Worm (Caenorhabditis elegans) whole organism, L3 larva: ENCODE measurements around the gene cyp-35C1.
A peak's percentile ranks its signal among the peaks of the same experiment; 100 is the strongest.

Experiments used
- R02D3.7 ChIP-seq: fragments of 150-350 bp; optimal IDR thresholded peaks from 2 replicates; lab custom pipeline; 2014; ENCODE audit warnings: missing biosample characterization, missing genetic modification characterization
- aly-2 ChIP-seq: fragments of 150-350 bp; optimal IDR thresholded peaks from 2 replicates; lab custom pipeline; 2014; ENCODE audit warnings: missing biosample characterization, missing genetic modification characterization
- ama-1 ChIP-seq: fragments of 150-350 bp; optimal IDR thresholded peaks from 2 replicates; lab custom pipeline; 2018
- ceh-82 ChIP-seq: fragments of 150-350 bp; optimal IDR thresholded peaks from 2 replicates; lab custom pipeline; 2014; ENCODE audit warnings: missing biosample characterization, missing genetic modification characterization
- daf-12 ChIP-seq: fragments of 150-350 bp; optimal IDR thresholded peaks from 2 replicates; lab custom pipeline; 2014; ENCODE audit warnings: missing biosample characterization, missing genetic modification reagents, missing genetic modification characterization
- egl-27 ChIP-seq: sonication (generic microtip); optimal IDR thresholded peaks from 4 replicates; lab custom pipeline; 2017; ENCODE audit warnings: missing biosample characterization, missing genetic modification reagents, missing genetic modification characterization
- nhr-11 ChIP-seq: fragments of 150-350 bp; optimal IDR thresholded peaks from 2 replicates; lab custom pipeline; 2014; ENCODE audit warnings: missing biosample characterization, missing genetic modification characterization
- nhr-237 ChIP-seq: fragments of 150-350 bp; optimal IDR thresholded peaks from 2 replicates; lab custom pipeline; 2014; ENCODE audit warnings: missing biosample characterization, missing genetic modification characterization
- nhr-25 ChIP-seq: sonication (generic microtip); optimal IDR thresholded peaks from 2 replicates; lab custom pipeline; 2017; ENCODE audit warnings: missing biosample characterization, missing genetic modification characterization
- nhr-76 ChIP-seq: fragments of 150-350 bp; sonication (generic microtip); optimal IDR thresholded peaks from 5 replicates; lab custom pipeline; 2014; ENCODE audit warnings: missing biosample characterization, missing genetic modification characterization
- pha-4 ChIP-seq: fragments of 150-350 bp; optimal IDR thresholded peaks from 2 replicates; lab custom pipeline; 2014; ENCODE audit warnings: missing biosample characterization, missing genetic modification reagents, missing genetic modification characterization
- skn-1 ChIP-seq: fragments of 150-350 bp; optimal IDR thresholded peaks from 2 replicates; lab custom pipeline; 2014; ENCODE audit warnings: missing biosample characterization, missing genetic modification characterization
- unc-39 ChIP-seq: sonication (generic microtip); optimal IDR thresholded peaks from 4 replicates; lab custom pipeline; 2017; ENCODE audit warnings: missing biosample characterization, missing genetic modification characterization

DNA sequence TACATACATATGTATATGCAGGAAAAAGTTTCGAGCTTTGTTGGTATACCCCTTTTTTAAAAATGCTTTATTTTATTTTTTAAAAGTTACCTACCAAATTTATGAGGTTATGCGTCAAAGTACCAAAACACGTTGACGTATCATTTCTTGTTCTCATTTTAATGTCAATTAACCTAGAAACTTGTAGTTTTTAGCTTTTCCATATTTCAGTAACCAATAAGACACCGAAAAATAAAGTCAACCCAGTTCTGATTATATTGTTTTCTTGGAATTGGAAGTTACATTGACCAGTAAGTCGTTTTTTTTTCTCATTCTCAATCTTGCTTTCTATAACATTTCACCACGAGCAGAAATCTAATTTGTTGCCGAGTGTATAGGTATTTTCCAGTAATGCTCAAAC, 38.6 kb upstream of the cyp-35C1 start, which contains the start of gene srw-145:
- TF ChIP-seq daf-12 (tag; lab: Kevin White, UChicago) (no peak), aly-2 (tag; lab: Kevin White, UChicago) (no peak), nhr-237 (tag; lab: Kevin White, UChicago) (no peak), ama-1 (lab: Kevin White, UChicago) (no peak), nhr-76 (no peak), R02D3.7 (tag; lab: Kevin White, UChicago) (no peak), skn-1 (tag; lab: Kevin White, UChicago) (no peak), egl-27 (tag; lab: Kevin White, UChicago) (no peak), nhr-11 (tag; lab: Kevin White, UChicago) (peak; percentile 62), nhr-25 (tag; lab: Kevin White, UChicago) (no peak), ceh-82 (tag; lab: Kevin White, UChicago) (no peak), unc-39 (tag; lab: Kevin White, UChicago) (no peak), pha-4 (tag; lab: Kevin White, UChicago) (no peak)
